Worm (Caenorhabditis elegans) whole organism, L4 larva: ENCODE data around the gene srw-61.
A peak's percentile ranks its signal among the peaks of the same experiment; 100 is the strongest.

Source experiments
- F44E2.7 ChIP-seq: fragments of 200-800 bp; sonication (Bioruptor generic); IDR thresholded peaks from 2 replicates; pipeline ENCODE4 v2.1.2; 2022; ENCODE audit warnings: missing genetic modification characterization, missing compliant biosample characterization
- Y48G9A.11 ChIP-seq: fragments of 200-800 bp; sonication (Bioruptor generic); IDR thresholded peaks from 2 replicates; pipeline ENCODE4 v1.3.6; 2022; ENCODE audit warnings: missing genetic modification reagents, missing genetic modification characterization, missing compliant biosample characterization
- ceh-28 ChIP-seq: fragments of 150-350 bp; optimal IDR thresholded peaks from 2 replicates; lab custom pipeline; 2014; ENCODE audit warnings: missing biosample characterization, missing genetic modification reagents, missing genetic modification characterization
- fkh-10 ChIP-seq: fragments of 150-350 bp; optimal IDR thresholded peaks from 2 replicates; lab custom pipeline; 2014; ENCODE audit warnings: missing biosample characterization, missing genetic modification reagents, missing genetic modification characterization
- lin-39 ChIP-seq: fragments of 150-350 bp; optimal IDR thresholded peaks from 2 replicates; lab custom pipeline; 2014; ENCODE audit warnings: missing biosample characterization, missing genetic modification reagents, missing genetic modification characterization
- nhr-25 ChIP-seq: sonication (generic microtip); optimal IDR thresholded peaks from 2 replicates; lab custom pipeline; 2017; ENCODE audit warnings: missing genetic modification characterization, mild to moderate bottlenecking, missing compliant biosample characterization, antibody characterized with exemption, moderate library complexity, borderline replicate concordance; ENCODE audit not compliant: insufficient read depth
- sdz-12 ChIP-seq: fragments of 200-800 bp; sonication (Bioruptor generic); optimal IDR thresholded peaks from 2 replicates; lab custom pipeline; 2018; ENCODE audit warnings: mild to moderate bottlenecking, missing genetic modification characterization, missing compliant biosample characterization
- snpc-1.2 ChIP-seq: fragments of 200-800 bp; sonication (Bioruptor generic); IDR thresholded peaks from 2 replicates; pipeline ENCODE4 v1.3.6; 2022; ENCODE audit warnings: missing genetic modification reagents, missing genetic modification characterization, missing compliant biosample characterization
- tag-97 ChIP-seq: fragments of 200-800 bp; sonication (Bioruptor generic); IDR thresholded peaks from 2 replicates; pipeline ENCODE4 v1.3.6; 2022; ENCODE audit warnings: missing genetic modification characterization, missing compliant biosample characterization

The srw-61 gene

ce11 chrIV:16192754-16193153 lies 45.7 kb downstream of the srw-61 start:
- TF ChIP-seq Y48G9A.11 (no peak), ceh-28 (tag; lab: Kevin White, UChicago) (no peak), F44E2.7 (GFP tag; lab: Robert Waterston, UW) (no peak)

- TF ChIP-seq lin-39 (no peak), nhr-25 (tag; lab: Kevin White, UChicago) (no peak), tag-97 (GFP tag; lab: Robert Waterston, UW) (no peak), snpc-1.2 (GFP tag; lab: Robert Waterston, UW) (peak; percentile 72), fkh-10 (GFP tag; lab: Kevin White, UChicago) (no peak), sdz-12 (GFP tag; lab: Kevin White, UChicago) (no peak)
Measured at ce11 chrIV:16191597-16191996, 46.9 kb downstream of the srw-61 start.
